Worm (Caenorhabditis elegans) whole organism, young adult: Measurements from ENCODE around the gene F09C8.1.
A peak's percentile ranks its signal among the peaks of the same experiment; 100 is the strongest.

Source experiments
- F49E8.2 ChIP-seq: sonication (generic microtip); optimal IDR thresholded peaks from 3 replicates; lab custom pipeline; 2017; ENCODE audit warnings: missing genetic modification characterization, mild to moderate bottlenecking, missing compliant biosample characterization, antibody characterized with exemption, moderate library complexity; ENCODE audit not compliant: insufficient read depth
- T07F8.4 ChIP-seq: sonication (generic microtip); optimal IDR thresholded peaks from 2 replicates; lab custom pipeline; 2016; ENCODE audit warnings: mild to moderate bottlenecking, missing genetic modification characterization, moderate library complexity, missing compliant biosample characterization
- Y53F4B.3 ChIP-seq: fragments of 200-800 bp; sonication (Bioruptor generic); IDR thresholded peaks from 2 replicates; pipeline ENCODE4 v1.3.6; 2022; ENCODE audit warnings: missing genetic modification reagents, missing genetic modification characterization, missing compliant biosample characterization
- attf-3 ChIP-seq: fragments of 200-800 bp; sonication (Bioruptor generic); conservative IDR thresholded peaks from 2 replicates; pipeline ENCODE4 v1.3.6; 2022; ENCODE audit warnings: missing genetic modification reagents, missing genetic modification characterization, missing compliant biosample characterization
- cebp-1 ChIP-seq, 2 experiments: fragments of 200-800 bp in 1 of 2; sonication (Bioruptor generic) in 1 of 2; sonication (generic microtip) in 1 of 2; IDR thresholded peaks in 1 of 2; optimal IDR thresholded peaks in 1 of 2; 2 replicates each; pipeline versions ENCODE4 v1.3.6 to Lab custom; 2017 to 2022; ENCODE audit warnings: missing compliant biosample characterization in 2 of 2, missing genetic modification characterization in 2 of 2, mild to moderate bottlenecking in 1 of 2, missing genetic modification reagents in 1 of 2, moderate library complexity in 1 of 2
- hlh-12 ChIP-seq: sonication (generic microtip); optimal IDR thresholded peaks from 2 replicates; lab custom pipeline; 2016; ENCODE audit warnings: missing genetic modification characterization, missing compliant biosample characterization
- hlh-26 ChIP-seq: fragments of 200-800 bp; sonication (Bioruptor generic); conservative IDR thresholded peaks from 2 replicates; pipeline ENCODE4 v1.3.6; 2022; ENCODE audit warnings: missing genetic modification reagents, missing genetic modification characterization, missing compliant biosample characterization
- hrde-1 ChIP-seq: sonication (generic microtip); optimal IDR thresholded peaks from 2 replicates; lab custom pipeline; 2016; ENCODE audit warnings: missing genetic modification characterization, mild to moderate bottlenecking, missing compliant biosample characterization, moderate library complexity, missing genotype, missing genetic modification reagents, borderline replicate concordance
- madf-3 ChIP-seq: fragments of 200-800 bp; sonication (Bioruptor generic); IDR thresholded peaks from 2 replicates; pipeline ENCODE4 v1.3.6; 2022; ENCODE audit warnings: missing genetic modification reagents, missing genetic modification characterization, missing compliant biosample characterization
- madf-6 ChIP-seq: fragments of 200-800 bp; sonication (Bioruptor generic); IDR thresholded peaks from 2 replicates; pipeline ENCODE4 v1.3.6; 2022; ENCODE audit warnings: missing genetic modification reagents, missing genetic modification characterization, missing compliant biosample characterization
- nfya-1 ChIP-seq: sonication (generic microtip); optimal IDR thresholded peaks from 2 replicates; lab custom pipeline; 2017; ENCODE audit warnings: antibody characterized with exemption, missing compliant biosample characterization, missing genetic modification characterization, borderline replicate concordance; ENCODE audit not compliant: insufficient read depth
- nhr-120 ChIP-seq: fragments of 200-800 bp; sonication (Bioruptor generic); IDR thresholded peaks from 2 replicates; pipeline ENCODE4 v1.3.6; 2022; ENCODE audit warnings: missing genetic modification characterization, missing compliant biosample characterization
- nhr-179 ChIP-seq: sonication (generic microtip); optimal IDR thresholded peaks from 2 replicates; lab custom pipeline; 2016; ENCODE audit warnings: mild to moderate bottlenecking, missing genetic modification characterization, missing compliant biosample characterization
- nhr-27 ChIP-seq: fragments of 200-800 bp; sonication (Bioruptor generic); optimal IDR thresholded peaks from 2 replicates; lab custom pipeline; 2018; ENCODE audit warnings: mild to moderate bottlenecking, missing genetic modification characterization, moderate library complexity, missing compliant biosample characterization
- nhr-80 ChIP-seq: sonication (generic microtip); optimal IDR thresholded peaks from 2 replicates; lab custom pipeline; 2016; ENCODE audit warnings: missing genetic modification characterization, missing compliant biosample characterization
- pbrm-1 ChIP-seq: fragments of 200-800 bp; sonication (Bioruptor generic); IDR thresholded peaks from 2 replicates; pipeline ENCODE4 v1.3.6; 2022; ENCODE audit warnings: missing genetic modification reagents, missing genetic modification characterization, missing compliant biosample characterization
- repo-1 ChIP-seq: sonication (generic microtip); optimal IDR thresholded peaks from 2 replicates; lab custom pipeline; 2017; ENCODE audit warnings: mild to moderate bottlenecking, missing genetic modification characterization, missing compliant biosample characterization
- sea-2 ChIP-seq: fragments of 200-800 bp; sonication (Bioruptor generic); IDR thresholded peaks from 2 replicates; pipeline ENCODE4 v1.3.6; 2022; ENCODE audit warnings: missing genetic modification characterization, missing compliant biosample characterization
- snpc-4 ChIP-seq, 5 experiments: fragments of 150-350 bp in 1 of 5; sonication (generic microtip) in 4 of 5; optimal IDR thresholded peaks; 2 replicates each; lab custom pipeline; 2014 to 2018; ENCODE audit warnings: missing genetic modification characterization in 5 of 5, missing biosample characterization in 3 of 5, antibody characterized with exemption in 2 of 5, mild to moderate bottlenecking in 2 of 5, missing compliant biosample characterization in 2 of 5, missing genotype in 2 of 5, moderate library complexity in 2 of 5, missing genetic modification reagents in 1 of 5
- somi-1 ChIP-seq: fragments of 200-800 bp; sonication (Bioruptor generic); optimal IDR thresholded peaks from 2 replicates; lab custom pipeline; 2018; ENCODE audit warnings: mild to moderate bottlenecking, missing genetic modification characterization, missing compliant biosample characterization
- tbp1 ChIP-seq: fragments of 200-800 bp; sonication (Bioruptor generic); optimal IDR thresholded peaks from 2 replicates; lab custom pipeline; 2018; ENCODE audit warnings: mild to moderate bottlenecking, missing genetic modification characterization, missing compliant biosample characterization
- unc-62 ChIP-seq: fragments of 150-350 bp; optimal IDR thresholded peaks from 2 replicates; lab custom pipeline; 2014; ENCODE audit warnings: missing biosample characterization, missing genetic modification reagents, missing genetic modification characterization
- zfh-2 ChIP-seq: fragments of 200-800 bp; sonication (Bioruptor generic); conservative IDR thresholded peaks from 2 replicates; pipeline ENCODE4 v1.3.6; 2022; ENCODE audit warnings: missing genetic modification reagents, missing genetic modification characterization, missing compliant biosample characterization
- ztf-6 ChIP-seq: fragments of 200-800 bp; sonication (Bioruptor generic); IDR thresholded peaks from 2 replicates; pipeline ENCODE4 v1.3.6; 2022; ENCODE audit warnings: missing genetic modification reagents, missing genetic modification characterization, missing compliant biosample characterization

F09C8.1 gene

ce11 chrX:16192574-16192973 lies 29.2 kb upstream of the F09C8.1 start (continued):
- no peak for TF ChIP-seq snpc-4 (GFP tag; optimal IDR thresholded peaks at IDR 0.05; lab: Kevin White, UChicago)
- TF ChIP-seq snpc-4 (tag; optimal IDR thresholded peaks at IDR 0.05; lab: Kevin White, UChicago), result peak in 2 of 4 experiments; percentile 21 to 42
- TF ChIP-seq sea-2 (GFP tag; lab: Robert Waterston, UW), result no peak
- no peak for TF ChIP-seq ztf-6
- no peak for TF ChIP-seq somi-1

DNA sequence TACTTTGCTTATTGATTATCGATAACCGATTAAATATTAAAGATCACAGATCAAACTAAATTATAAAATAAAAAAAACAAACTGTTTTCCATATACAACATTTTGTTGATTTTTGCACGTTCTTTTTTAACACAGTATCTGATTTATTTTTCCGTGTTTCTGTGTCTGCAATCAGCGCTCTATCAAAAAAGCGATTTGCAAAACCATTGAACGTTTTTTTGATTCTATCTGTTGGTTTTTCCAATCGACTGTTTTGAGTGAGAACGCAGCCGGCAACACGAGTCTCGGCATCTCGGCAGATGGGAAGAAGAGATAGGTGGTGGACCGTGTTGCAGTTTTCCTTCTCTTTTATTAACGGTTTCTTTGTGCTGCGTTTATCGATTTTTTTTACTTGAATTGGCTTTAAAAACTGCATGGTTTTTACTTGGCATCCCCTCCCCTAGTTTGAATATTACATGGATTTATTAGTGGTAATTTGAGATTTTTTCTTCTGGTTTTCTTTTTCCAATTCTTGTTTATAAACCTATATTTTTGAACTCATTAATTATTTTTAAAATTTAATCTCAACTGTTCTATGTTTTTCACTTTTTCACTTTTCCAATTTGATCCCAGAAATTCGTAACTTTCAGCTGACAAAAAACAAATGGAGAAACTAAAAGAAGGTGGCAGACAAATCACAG lies 26.0 kb upstream of the F09C8.1 start, which contains the start of gene slc-25A21:
slc-25A21 (plus strand) TSS at position 630 of the 680 bp plus-strand sequence.
- TF ChIP-seq nhr-27 (tag; lab: Kevin White, UChicago) (no peak), F49E8.2 (tag; lab: Kevin White, UChicago) (no peak), hlh-12 (tag; lab: Kevin White, UChicago) (no peak)

DNA sequence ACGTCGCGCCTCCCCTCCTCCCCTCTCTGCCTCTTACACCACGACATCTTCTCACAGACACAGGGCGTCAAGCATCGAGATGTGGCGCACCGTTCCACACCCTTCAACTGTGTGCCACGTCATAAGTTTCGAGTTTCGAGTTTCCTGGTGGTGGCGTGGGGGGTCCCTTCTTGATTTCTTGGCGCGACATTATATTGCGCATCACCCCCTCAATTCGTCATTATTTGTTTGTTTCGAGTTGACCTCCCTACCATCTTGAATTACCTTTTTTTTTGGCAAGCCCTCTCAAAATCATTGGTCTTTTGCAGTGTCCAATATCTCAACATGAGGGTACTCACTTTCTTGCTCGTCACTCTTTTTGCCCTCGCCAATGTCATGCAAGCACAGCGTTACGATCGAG lies 20.7 kb upstream of the F09C8.1 start, which contains the start of gene nlp-67:
nlp-67 (plus strand) TSS at position 301 of the 400 bp plus-strand sequence.
- TF ChIP-seq zfh-2 (GFP tag; lab: Robert Waterston, UW) (peak; percentile 24; the same call in 1 of the 2 replicates), hlh-26 (no peak), nhr-179 (no peak), madf-3 (no peak)
- TF ChIP-seq, all 124 proteins: peak for 1

- no peak for TF ChIP-seq nhr-120 (GFP tag; lab: Robert Waterston, UW)
- TF ChIP-seq Y53F4B.3, result no peak
- no peak for TF ChIP-seq madf-6
- TF ChIP-seq nfya-1 (tag; lab: Kevin White, UChicago), result no peak
- no peak for TF ChIP-seq hrde-1 (tag; lab: Kevin White, UChicago)
Measured at ce11 chrX:16172863-16173262, 9.5 kb upstream of the F09C8.1 start.

DNA sequence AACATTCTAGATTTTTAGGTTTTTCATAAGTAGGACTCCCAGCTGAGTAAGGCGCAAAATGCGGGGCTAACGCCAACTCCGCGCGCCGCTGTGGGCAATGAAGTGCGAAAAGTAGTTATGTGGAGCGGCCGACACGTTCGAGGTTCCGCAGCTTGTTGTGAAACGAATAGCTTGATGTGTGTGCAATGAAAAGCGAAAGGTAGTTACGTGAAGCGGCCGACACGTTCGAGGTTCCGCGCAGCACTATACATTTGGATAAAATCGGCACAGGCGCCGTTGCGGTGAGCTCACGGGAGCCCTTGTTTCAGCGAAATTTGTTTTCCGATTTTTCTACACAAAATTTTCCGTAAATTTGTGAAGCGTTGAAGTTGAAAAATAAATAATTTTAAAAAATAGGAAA lies 3.7 kb upstream of the F09C8.1 start:
- TF ChIP-seq attf-3 (GFP tag; lab: Robert Waterston, UW) (no peak), snpc-4 (GFP tag; optimal IDR thresholded peaks at IDR 0.05; lab: Kevin White, UChicago) (no peak), snpc-4 (tag; optimal IDR thresholded peaks at IDR 0.05; lab: Kevin White, UChicago) (peak in 2 of 4 experiments; percentile 80 to 85), pbrm-1 (GFP tag; lab: Robert Waterston, UW) (0 out of 2 replicates have a peak, but pooled peaks have one; percentile 21)

DNA sequence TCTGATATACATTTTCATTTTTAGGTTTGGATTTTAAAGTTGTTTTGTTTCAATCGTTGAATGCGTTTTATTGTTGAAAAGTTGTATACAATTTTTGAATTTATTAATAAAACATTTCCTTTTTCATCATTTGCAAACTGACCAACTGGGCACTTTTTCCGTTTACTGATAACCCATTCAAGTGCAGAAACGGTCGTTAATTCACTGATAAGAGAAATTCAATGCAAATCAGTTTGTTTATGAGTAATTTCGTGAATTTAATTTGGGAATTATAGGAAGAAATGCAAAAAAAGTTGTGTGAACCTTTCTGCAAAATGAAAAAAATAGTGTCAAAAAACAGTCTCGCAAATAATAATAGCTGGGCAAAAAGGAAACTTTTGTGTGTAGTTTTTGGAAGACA lies 3.2 kb upstream of the F09C8.1 start:
- TF ChIP-seq repo-1 (tag; lab: Kevin White, UChicago) (no peak), nhr-80 (tag; lab: Kevin White, UChicago) (peak; percentile 48)

DNA sequence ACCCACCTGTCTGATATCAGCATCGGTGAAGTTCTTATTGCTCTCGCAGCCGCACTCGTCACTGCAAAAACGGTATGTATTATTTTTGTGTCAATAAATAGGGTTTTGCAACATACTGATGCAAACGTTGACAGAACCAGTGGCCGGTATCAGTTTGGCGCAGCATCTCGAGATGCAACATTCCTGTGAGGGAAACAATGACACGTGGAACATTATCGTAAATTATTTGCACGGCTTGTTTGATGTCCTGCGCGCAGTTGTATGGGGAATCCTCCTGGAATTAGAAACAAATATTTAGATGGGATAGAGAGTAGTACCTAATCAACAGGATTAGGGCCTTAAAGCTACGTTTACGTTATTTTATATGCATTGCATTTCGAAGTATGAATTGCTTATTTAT lies 2.4 kb downstream of the F09C8.1 start:
- TF ChIP-seq unc-62 (no peak), tbp1 (GFP tag; lab: Kevin White, UChicago) (no peak), nhr-80 (tag; lab: Kevin White, UChicago) (peak; percentile 34)

ce11 chrX:16159359-16159758 lies 4.0 kb downstream of the F09C8.1 start:
- TF ChIP-seq ztf-6 (no peak), nhr-80 (tag; lab: Kevin White, UChicago) (peak; percentile 43), T07F8.4 (tag; lab: Kevin White, UChicago) (no peak), cebp-1 (GFP tag; IDR thresholded peaks at IDR 0.05; lab: Robert Waterston, UW) (peak; percentile 85), cebp-1 (tag; optimal IDR thresholded peaks at IDR 0.05; lab: Kevin White, UChicago) (peak; percentile 88)
